Fruit fly (Drosophila melanogaster): Measurements from ENCODE around the gene CG7968.

Gene CG7968

dm6 chr2L:13835959-13836358, 13.2 kb upstream of the CG7968 start (continued):
- TF ChIP-seq CG7357 (GFP tag; IDR thresholded peaks at IDR 0.05) (no peak), zfh2 (GFP tag; optimal IDR thresholded peaks at IDR 0.05) (no peak), Dad (GFP tag; optimal IDR thresholded peaks at IDR 0.05) (no peak), z (GFP tag; IDR thresholded peaks at IDR 0.05) (no peak), eyg (GFP tag; optimal IDR thresholded peaks at IDR 0.05) (no peak), ac (GFP tag; optimal IDR thresholded peaks at IDR 0.05) (no peak), sd (tag; optimal IDR thresholded peaks at IDR 0.05) (no peak), NC2α (GFP tag; optimal IDR thresholded peaks at IDR 0.05) (no peak), CG14965 (GFP tag; optimal IDR thresholded peaks at IDR 0.05; ENCODE audit: borderline replicate concordance) (no peak), CG2875 (GFP tag; optimal IDR thresholded peaks at IDR 0.05) (no peak), stwl (tag; optimal IDR thresholded peaks at IDR 0.05) (no peak), ap (GFP tag; IDR thresholded peaks at IDR 0.05) (no peak), CG8290 (GFP tag; optimal IDR thresholded peaks at IDR 0.05) (no peak), CG8290 (tag; optimal IDR thresholded peaks at IDR 0.05) (no peak), ERR (GFP tag; optimal IDR thresholded peaks at IDR 0.05) (no peak), Lhr (GFP tag; optimal IDR thresholded peaks at IDR 0.05) (no peak), CG14710 (tag; optimal IDR thresholded peaks at IDR 0.05) (no peak), Hey (tag; optimal IDR thresholded peaks at IDR 0.05) (no peak), Trl (optimal IDR thresholded peaks at IDR 0.05) (no peak), Trl (GFP tag; optimal IDR thresholded peaks at IDR 0.05) (no peak), tup (GFP tag; optimal IDR thresholded peaks at IDR 0.05) (no peak), zen2 (GFP tag; IDR thresholded peaks at IDR 0.05; ENCODE audit: partially characterized antibody) (no peak), HLH54F (GFP tag; optimal IDR thresholded peaks at IDR 0.05) (no peak), CG4328 (GFP tag; optimal IDR thresholded peaks at IDR 0.05) (no peak), nom (GFP tag; optimal IDR thresholded peaks at IDR 0.05) (no peak), slp2 (GFP tag; optimal IDR thresholded peaks at IDR 0.05) (no peak), CG9609 (GFP tag; optimal IDR thresholded peaks at IDR 0.05) (no peak), CG33557 (GFP tag; optimal IDR thresholded peaks at IDR 0.05) (no peak), CG1603 (tag; optimal IDR thresholded peaks at IDR 0.05) (no peak), sr (GFP tag; IDR thresholded peaks at IDR 0.05) (peak; percentile 71; the same call in 2 of the 3 replicates), CG7928 (GFP tag; optimal IDR thresholded peaks at IDR 0.05) (no peak), CG11504 (tag; optimal IDR thresholded peaks at IDR 0.05) (no peak), CG17385 (GFP tag; optimal IDR thresholded peaks at IDR 0.05) (no peak), esg (GFP tag; conservative IDR thresholded peaks at IDR 0.05) (no peak), Drgx (GFP tag; IDR thresholded peaks at IDR 0.05) (0 out of 2 replicates have a peak, but pooled peaks have one; percentile 6), Rfx (GFP tag; IDR thresholded peaks at IDR 0.05) (0 out of 2 replicates have a peak, but pooled peaks have one; percentile 7), Elba2 (GFP tag; optimal IDR thresholded peaks at IDR 0.05) (no peak), corto (GFP tag; optimal IDR thresholded peaks at IDR 0.05) (no peak), wor (GFP tag; IDR thresholded peaks at IDR 0.05) (no peak), CG15514 (GFP tag; optimal IDR thresholded peaks at IDR 0.05) (no peak), CG14667 (GFP tag; IDR thresholded peaks at IDR 0.05) (no peak), Awh (GFP tag; IDR thresholded peaks at IDR 0.05) (0 out of 2 replicates have a peak, but pooled peaks have one; percentile 22), Med (GFP tag) (peak; percentile 64), mld (GFP tag; IDR thresholded peaks at IDR 0.05; ENCODE audit: partially characterized antibody) (peak; percentile 50; the same call in 1 of the 3 replicates), chm (GFP tag; IDR thresholded peaks at IDR 0.05) (0 out of 2 replicates have a peak, but pooled peaks have one; percentile 31), chinmo (GFP tag; IDR thresholded peaks at IDR 0.05; ENCODE audit: partially characterized antibody) (no peak), ato (GFP tag; IDR thresholded peaks at IDR 0.05; ENCODE audit: partially characterized antibody) (no peak), ind (GFP tag; optimal IDR thresholded peaks at IDR 0.05) (no peak), CG9437 (GFP tag; optimal IDR thresholded peaks at IDR 0.05) (no peak), Nf-YC (tag; optimal IDR thresholded peaks at IDR 0.05) (no peak), Sry-δ (GFP tag; optimal IDR thresholded peaks at IDR 0.05) (no peak), ro (GFP tag; IDR thresholded peaks at IDR 0.05) (no peak)
